Fruit fly (Drosophila melanogaster): ENCODE measurements around the gene mRpS24.

mRpS24 gene

DNA sequence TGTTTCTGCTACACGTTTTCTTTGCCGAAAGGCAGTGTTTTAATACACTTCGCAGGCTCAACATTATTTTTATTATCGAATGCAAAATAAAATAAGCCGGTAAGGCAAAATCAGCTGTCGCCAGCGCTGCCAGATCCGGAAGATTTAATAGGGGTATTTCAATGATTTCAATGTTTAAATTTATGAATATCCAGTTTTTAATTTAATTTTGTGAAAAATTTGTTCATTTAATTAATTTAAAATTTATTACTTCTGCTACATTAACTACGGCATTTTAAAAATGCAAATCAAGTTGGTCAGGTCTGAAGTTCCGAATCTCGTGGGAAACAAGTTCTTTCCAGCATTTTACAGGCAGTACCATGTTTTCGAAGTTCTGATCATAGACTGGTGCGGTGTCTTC is 14.5 kb downstream of the mRpS24 start, which contains the start of gene Slimp (continued):
- TF ChIP-seq Dfd (GFP tag; optimal IDR thresholded peaks at IDR 0.05) (no peak), gsb-n (tag; optimal IDR thresholded peaks at IDR 0.05) (no peak), BEAF-32 (GFP tag; optimal IDR thresholded peaks at IDR 0.05) (peak; percentile 16), wdn (GFP tag; IDR thresholded peaks at IDR 0.05) (no peak), H2.0 (GFP tag; IDR thresholded peaks at IDR 0.05) (no peak), sug (tag; optimal IDR thresholded peaks at IDR 0.05) (peak; percentile 21), stwl (tag; optimal IDR thresholded peaks at IDR 0.05) (peak; percentile 49), CG17359 (tag; optimal IDR thresholded peaks at IDR 0.05) (peak; percentile 2), hkb (optimal IDR thresholded peaks at IDR 0.05) (no peak), hkb (GFP tag; IDR thresholded peaks at IDR 0.05) (0 out of 2 replicates have a peak, but pooled peaks have one; percentile 28), so (GFP tag; IDR thresholded peaks at IDR 0.05) (no peak), ewg (GFP tag; optimal IDR thresholded peaks at IDR 0.05) (no peak), pan (optimal IDR thresholded peaks at IDR 0.05) (no peak), pan (GFP tag; optimal IDR thresholded peaks at IDR 0.05 in 1 of 2, IDR thresholded peaks at IDR 0.05 in 1 of 2) (no peak), CG17328 (GFP tag; IDR thresholded peaks at IDR 0.05) (no peak), slou (GFP tag; optimal IDR thresholded peaks at IDR 0.05) (no peak), toy (GFP tag; IDR thresholded peaks at IDR 0.05) (no peak), Hr3 (GFP tag; optimal IDR thresholded peaks at IDR 0.05) (no peak), E2f2 (GFP tag; IDR thresholded peaks at IDR 0.05) (peak; percentile 37; the same call in 1 of the 2 replicates), CG34422 (GFP tag; IDR thresholded peaks at IDR 0.05) (peak; percentile 49; the same call in 1 of the 3 replicates), nerfin-2 (GFP tag; IDR thresholded peaks at IDR 0.05; ENCODE audit: partially characterized antibody) (no peak), CG17361 (GFP tag; IDR thresholded peaks at IDR 0.05) (0 out of 3 replicates have a peak, but pooled peaks have one; percentile 32), Drgx (GFP tag; IDR thresholded peaks at IDR 0.05) (no peak), CG7839 (tag; optimal IDR thresholded peaks at IDR 0.05) (peak; percentile 6), CG31224 (GFP tag; IDR thresholded peaks at IDR 0.05) (no peak), CG2712 (tag; optimal IDR thresholded peaks at IDR 0.05) (peak; percentile 48), dimm (GFP tag; IDR thresholded peaks at IDR 0.05) (no peak), tup (GFP tag; optimal IDR thresholded peaks at IDR 0.05) (no peak), Fer1 (GFP tag; optimal IDR thresholded peaks at IDR 0.05) (peak; percentile 13), Fer3 (tag; optimal IDR thresholded peaks at IDR 0.05) (peak; percentile 5), Bteb2 (GFP tag; optimal IDR thresholded peaks at IDR 0.05) (no peak), CG12155 (GFP tag; optimal IDR thresholded peaks at IDR 0.05) (peak; percentile 5), Chrac-16 (GFP tag; optimal IDR thresholded peaks at IDR 0.05) (peak; percentile 17), CG13775 (GFP tag; optimal IDR thresholded peaks at IDR 0.05) (peak; percentile 27), CHES-1-like (GFP tag; optimal IDR thresholded peaks at IDR 0.05) (peak; percentile 2), ssp (GFP tag; IDR thresholded peaks at IDR 0.05) (0 out of 2 replicates have a peak, but pooled peaks have one; percentile 10), Oaz (GFP tag; IDR thresholded peaks at IDR 0.05) (no peak), CG12236 (GFP tag; optimal IDR thresholded peaks at IDR 0.05) (no peak), CG18599 (GFP tag; optimal IDR thresholded peaks at IDR 0.05) (peak; percentile 42), lola (GFP tag; optimal IDR thresholded peaks at IDR 0.05) (peak in 1 of 3 experiments; percentile 31), Meics (GFP tag; optimal IDR thresholded peaks at IDR 0.05) (peak; percentile 17), Sry-β (GFP tag; optimal IDR thresholded peaks at IDR 0.05) (no peak), tin (GFP tag; optimal IDR thresholded peaks at IDR 0.05) (peak; percentile 1), wek (GFP tag; optimal IDR thresholded peaks at IDR 0.05) (peak; percentile 98), Med (GFP tag) (peak; percentile 38), Opbp (GFP tag; IDR thresholded peaks at IDR 0.05; ENCODE audit: partially characterized antibody) (0 out of 3 replicates have a peak, but pooled peaks have one; percentile 46), sqz (GFP tag; optimal IDR thresholded peaks at IDR 0.05) (peak; percentile 69), dmrt99B (tag; optimal IDR thresholded peaks at IDR 0.05) (no peak), CG13287 (GFP tag; IDR thresholded peaks at IDR 0.05; ENCODE audit: partially characterized antibody) (peak; percentile 39), CG31441 (GFP tag; IDR thresholded peaks at IDR 0.05) (0 out of 2 replicates have a peak, but pooled peaks have one; percentile 24), ems (GFP tag; optimal IDR thresholded peaks at IDR 0.05) (no peak)
